Worm (Caenorhabditis elegans): ENCODE measurements around the gene C08E8.6.

- no peak for TF ChIP-seq skn-1 (tag; optimal IDR thresholded peaks at IDR 0.05)
- TF ChIP-seq elt-3 (tag; optimal IDR thresholded peaks at IDR 0.05), result no peak
- no peak for TF ChIP-seq ama-1 (optimal IDR thresholded peaks at IDR 0.05)
- TF ChIP-seq ztf-11 (tag; optimal IDR thresholded peaks at IDR 0.05), result no peak
- no peak for TF ChIP-seq blmp-1 (tag; optimal IDR thresholded peaks at IDR 0.05; ENCODE audit: insufficient read depth)
- TF ChIP-seq nhr-129 (tag; optimal IDR thresholded peaks at IDR 0.05), result no peak
- no peak for TF ChIP-seq elt-1 (tag; optimal IDR thresholded peaks at IDR 0.05)
- TF ChIP-seq lin-13 (GFP tag; optimal IDR thresholded peaks at IDR 0.05), result no peak
- TF ChIP-seq lsy-2 (tag; optimal IDR thresholded peaks at IDR 0.05), result no peak
- TF ChIP-seq snpc-4 (tag; optimal IDR thresholded peaks at IDR 0.05), result no peak
- no peak for TF ChIP-seq fos-1 (tag; optimal IDR thresholded peaks at IDR 0.05)
- no peak for TF ChIP-seq nhr-21 (tag; optimal IDR thresholded peaks at IDR 0.05)
- TF ChIP-seq gmeb-1 (tag; optimal IDR thresholded peaks at IDR 0.05), result no peak
These were observed 8.3 kb downstream of the C08E8.6 start, which contains the start of gene C08E8.5 for ce11 chrV:18359888-18360287.

Data from whole organism, L2 larva.